Worm (Caenorhabditis elegans): ENCODE results near the gene F13B12.1.

The F13B12.1 gene

DNA sequence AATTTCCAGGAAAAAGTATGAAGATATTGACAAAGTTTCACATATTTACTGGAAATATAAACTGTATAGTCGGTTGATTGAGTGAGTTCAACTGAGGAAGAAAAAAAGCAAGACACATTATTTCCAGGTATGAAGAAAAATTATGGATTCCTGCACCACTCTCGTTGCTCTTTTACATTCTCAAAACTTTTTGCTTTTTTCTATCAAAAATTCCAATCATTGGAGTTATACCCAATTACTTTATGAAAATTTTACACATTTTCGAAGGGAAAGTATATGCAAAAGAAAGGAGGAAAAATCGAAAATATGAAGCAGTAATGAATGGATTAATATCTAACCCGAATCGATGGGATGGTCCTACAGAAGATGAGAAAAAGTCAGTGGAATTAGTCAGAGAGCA is 18.5 kb upstream of the F13B12.1 start:
- TF ChIP-seq peb-1 (tag; optimal IDR thresholded peaks at IDR 0.05) (no peak), gmeb-1 (tag; optimal IDR thresholded peaks at IDR 0.05) (no peak), elt-1 (tag; optimal IDR thresholded peaks at IDR 0.05) (no peak), unc-39 (tag; optimal IDR thresholded peaks at IDR 0.05) (no peak), nhr-77 (tag; optimal IDR thresholded peaks at IDR 0.05) (no peak), lin-13 (GFP tag; optimal IDR thresholded peaks at IDR 0.05) (no peak)

DNA sequence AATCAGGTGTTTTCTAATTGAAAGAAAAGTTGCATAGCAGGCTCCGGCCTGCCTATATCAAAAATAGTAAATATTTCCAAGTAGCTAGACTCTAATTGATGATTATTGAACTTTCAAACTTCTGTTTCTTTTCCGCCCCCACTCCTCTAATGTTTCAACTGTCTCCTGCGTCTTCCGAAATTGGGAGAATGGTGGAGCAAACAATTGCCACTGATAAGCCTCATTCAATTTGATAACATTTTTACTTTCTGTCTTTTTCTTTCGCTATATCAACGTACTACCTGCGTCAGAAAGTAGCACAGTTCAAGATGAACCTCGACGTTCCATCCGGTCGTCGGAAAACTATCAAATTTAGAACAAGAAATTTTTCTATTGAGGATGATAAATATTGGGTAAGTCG is 14.5 kb upstream of the F13B12.1 start, which contains the start of gene F13B12.3:
Gene F13B12.3, plus strand, starts transcription at position 223 of the 400 bp plus-strand sequence.
- TF ChIP-seq snpc-4 (tag; optimal IDR thresholded peaks at IDR 0.05) (no peak), gmeb-1 (tag; optimal IDR thresholded peaks at IDR 0.05) (peak; percentile 11), sma-9 (GFP tag; optimal IDR thresholded peaks at IDR 0.05) (peak; percentile 40), sma-9 (tag; optimal IDR thresholded peaks at IDR 0.05) (no peak), nhr-6 (tag; optimal IDR thresholded peaks at IDR 0.05) (no peak), ama-1 (optimal IDR thresholded peaks at IDR 0.05) (no peak), nhr-129 (tag; optimal IDR thresholded peaks at IDR 0.05) (no peak), ztf-11 (tag; optimal IDR thresholded peaks at IDR 0.05) (no peak), fos-1 (tag; optimal IDR thresholded peaks at IDR 0.05) (peak; percentile 73), crh-2 (tag; optimal IDR thresholded peaks at IDR 0.05) (peak; percentile 25), egl-27 (tag; optimal IDR thresholded peaks at IDR 0.05) (no peak)

DNA sequence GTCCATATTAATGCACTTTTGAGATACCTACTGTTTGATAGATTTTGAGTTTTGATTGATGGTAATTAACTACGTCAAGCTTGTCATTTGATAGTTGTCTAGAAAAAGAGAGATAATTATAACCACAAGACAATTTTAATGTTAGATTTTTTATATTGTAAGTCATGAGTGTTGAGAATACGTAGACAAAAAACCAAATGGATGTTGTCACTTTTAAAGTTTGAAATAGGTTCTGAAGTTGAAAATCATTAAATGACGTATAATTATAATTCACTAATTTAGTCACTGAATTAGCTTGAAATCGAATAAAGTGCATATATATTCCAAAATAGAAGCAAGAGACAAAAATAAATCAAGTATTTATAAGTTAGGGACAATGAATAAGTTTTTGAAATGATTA is 12.7 kb upstream of the F13B12.1 start:
- TF ChIP-seq lin-39 (tag; optimal IDR thresholded peaks at IDR 0.05) (no peak), nhr-10 (tag; optimal IDR thresholded peaks at IDR 0.05) (no peak), crh-2 (tag; optimal IDR thresholded peaks at IDR 0.05) (no peak), mdl-1 (tag; optimal IDR thresholded peaks at IDR 0.05) (no peak), F13H6.1 (tag; optimal IDR thresholded peaks at IDR 0.05) (no peak), nhr-12 (tag; optimal IDR thresholded peaks at IDR 0.05) (no peak), elt-3 (tag; optimal IDR thresholded peaks at IDR 0.05) (no peak), nhr-237 (tag; optimal IDR thresholded peaks at IDR 0.05) (no peak), sem-4 (tag; optimal IDR thresholded peaks at IDR 0.05) (no peak), aly-2 (tag; optimal IDR thresholded peaks at IDR 0.05) (no peak), nhr-129 (tag; optimal IDR thresholded peaks at IDR 0.05) (no peak)

DNA sequence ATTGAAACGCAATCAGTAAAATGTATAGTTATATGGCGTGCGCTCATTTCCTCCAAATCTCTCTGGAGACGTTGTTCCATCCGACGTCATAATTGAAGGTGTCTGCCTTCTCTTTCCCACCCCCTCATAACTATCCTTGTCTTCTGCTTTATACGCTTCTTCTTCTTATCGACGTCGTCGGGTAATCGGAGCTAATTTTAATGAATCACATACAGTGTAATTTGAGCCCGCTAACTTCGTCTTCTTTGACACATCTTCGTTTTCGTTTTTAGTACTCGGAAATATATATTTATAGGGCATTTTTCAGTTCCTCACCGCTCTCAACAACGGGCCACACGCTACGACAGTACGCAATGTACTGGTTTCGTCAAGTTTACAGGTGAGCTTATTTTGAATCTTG is 12.0 kb upstream of the F13B12.1 start, which contains the start of gene ins-1:
Gene ins-1, plus strand, starts transcription at position 301 of the 400 bp plus-strand sequence.
- no peak for TF ChIP-seq dmd-4 (tag; optimal IDR thresholded peaks at IDR 0.05)
- no peak for TF ChIP-seq nhr-10 (tag; optimal IDR thresholded peaks at IDR 0.05)
- no peak for TF ChIP-seq mab-5 (tag; optimal IDR thresholded peaks at IDR 0.05)
- TF ChIP-seq zag-1 (tag; optimal IDR thresholded peaks at IDR 0.05) = no peak
- TF ChIP-seq ama-1 (optimal IDR thresholded peaks at IDR 0.05) = no peak
- no peak for TF ChIP-seq mbf-1 (tag; optimal IDR thresholded peaks at IDR 0.05)
- TF ChIP-seq egl-27 (tag; optimal IDR thresholded peaks at IDR 0.05) = no peak
- no peak for TF ChIP-seq ceh-82 (tag; optimal IDR thresholded peaks at IDR 0.05)
- TF ChIP-seq ceh-16 (tag; optimal IDR thresholded peaks at IDR 0.05) = no peak
- no peak for TF ChIP-seq elt-3 (tag; optimal IDR thresholded peaks at IDR 0.05)
- no peak for TF ChIP-seq ztf-1 (GFP tag; conservative IDR thresholded peaks at IDR 0.05)
- TF ChIP-seq crh-2 (tag; optimal IDR thresholded peaks at IDR 0.05) = no peak
- TF ChIP-seq unc-55 (GFP tag; optimal IDR thresholded peaks at IDR 0.05) = no peak
- no peak for TF ChIP-seq snpc-4 (tag; optimal IDR thresholded peaks at IDR 0.05)

DNA sequence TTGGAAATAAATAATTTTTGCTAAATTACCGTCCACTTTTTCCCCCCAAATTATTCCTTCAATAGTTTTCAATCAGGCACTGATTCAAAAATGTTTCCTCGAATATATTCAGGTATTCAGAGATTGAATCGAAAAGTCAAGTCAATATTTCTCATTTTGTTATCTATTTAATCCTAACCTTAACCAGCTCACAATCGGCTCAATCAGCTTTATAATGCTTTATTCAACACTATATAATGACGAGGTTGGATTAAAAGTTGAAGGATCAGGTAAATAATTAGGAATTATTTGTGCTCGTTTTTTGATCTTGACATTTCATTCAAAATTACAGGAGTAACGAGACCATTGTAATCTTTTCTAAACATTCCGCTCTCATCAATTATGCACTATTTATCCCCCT is 6.1 kb upstream of the F13B12.1 start:
- TF ChIP-seq lin-39 (tag; optimal IDR thresholded peaks at IDR 0.05) = no peak
- TF ChIP-seq lsy-2 (tag; optimal IDR thresholded peaks at IDR 0.05) = no peak
- no peak for TF ChIP-seq ceh-82 (tag; optimal IDR thresholded peaks at IDR 0.05)
- no peak for TF ChIP-seq skn-1 (tag; optimal IDR thresholded peaks at IDR 0.05)
- no peak for TF ChIP-seq crh-2 (tag; optimal IDR thresholded peaks at IDR 0.05)
- no peak for TF ChIP-seq ztf-1 (GFP tag; conservative IDR thresholded peaks at IDR 0.05)
- no peak for TF ChIP-seq fos-1 (tag; optimal IDR thresholded peaks at IDR 0.05)
- TF ChIP-seq snpc-4 (tag; optimal IDR thresholded peaks at IDR 0.05) = no peak
- no peak for TF ChIP-seq gmeb-1 (tag; optimal IDR thresholded peaks at IDR 0.05)
- TF ChIP-seq nhr-6 (tag; optimal IDR thresholded peaks at IDR 0.05) = no peak
- TF ChIP-seq ZK546.5 (tag; optimal IDR thresholded peaks at IDR 0.05) = no peak
- TF ChIP-seq egl-27 (tag; optimal IDR thresholded peaks at IDR 0.05) = no peak
- no peak for TF ChIP-seq ztf-4 (tag; optimal IDR thresholded peaks at IDR 0.05)
- TF ChIP-seq mab-5 (tag; optimal IDR thresholded peaks at IDR 0.05) = no peak
- no peak for TF ChIP-seq R02D3.7 (tag; optimal IDR thresholded peaks at IDR 0.05)
- no peak for TF ChIP-seq nhr-25 (tag; optimal IDR thresholded peaks at IDR 0.05)
- TF ChIP-seq sma-3 (GFP tag; optimal IDR thresholded peaks at IDR 0.05) = no peak
